Worm (Caenorhabditis elegans) whole organism, L4 larva: ENCODE data around the gene Y67D8C.9.

Experiments
- D1046.2 ChIP-seq: fragments of 200-800 bp; sonication (Bioruptor generic); IDR thresholded peaks from 2 replicates; pipeline ENCODE4 v1.3.6; 2022; ENCODE audit warnings: missing genetic modification characterization, missing compliant biosample characterization
- F10B5.3 ChIP-seq: sonication (generic microtip); optimal IDR thresholded peaks from 2 replicates; lab custom pipeline; 2016; ENCODE audit warnings: mild to moderate bottlenecking, missing genetic modification characterization, missing compliant biosample characterization
- F49E8.2 ChIP-seq: sonication (generic microtip); optimal IDR thresholded peaks from 2 replicates; lab custom pipeline; 2016; ENCODE audit warnings: missing compliant biosample characterization, mild to moderate bottlenecking, missing genetic modification characterization, borderline replicate concordance
- R02D3.7 ChIP-seq: fragments of 150-350 bp; sonication (generic microtip); optimal IDR thresholded peaks from 3 replicates; lab custom pipeline; 2014; ENCODE audit warnings: missing biosample characterization, missing genetic modification characterization
- T20F7.1 ChIP-seq: fragments of 200-800 bp; sonication (Bioruptor generic); optimal IDR thresholded peaks from 2 replicates; lab custom pipeline; 2018; ENCODE audit warnings: mild to moderate bottlenecking, missing genetic modification characterization, missing compliant biosample characterization
- T26A8.4 ChIP-seq: fragments of 200-800 bp; sonication (Bioruptor generic); IDR thresholded peaks from 2 replicates; pipeline ENCODE4 v1.3.6; 2022; ENCODE audit warnings: missing genetic modification characterization, missing compliant biosample characterization
- Y5F2A.4 ChIP-seq: fragments of 200-800 bp; sonication (Bioruptor generic); optimal IDR thresholded peaks from 2 replicates; lab custom pipeline; 2018; ENCODE audit warnings: mild to moderate bottlenecking, missing genetic modification characterization, missing compliant biosample characterization
- ZK546.5 ChIP-seq, 2 experiments: sonication (generic microtip); optimal IDR thresholded peaks; 2 replicates each; lab custom pipeline; 2017; ENCODE audit warnings: missing biosample characterization in 2 of 2, missing genetic modification characterization in 2 of 2
- aha-1 ChIP-seq: fragments of 150-350 bp; peaks from one replicate; lab custom pipeline; 2014; ENCODE audit warnings: missing biosample characterization, missing genetic modification characterization
- aly-2 ChIP-seq: sonication (generic microtip); optimal IDR thresholded peaks from 2 replicates; lab custom pipeline; 2018; ENCODE audit warnings: missing biosample characterization, missing genetic modification characterization
- ama-1 ChIP-seq: fragments of 150-350 bp; optimal IDR thresholded peaks from 2 replicates; lab custom pipeline; 2014; ENCODE audit warnings: inconsistent platforms, mixed read lengths
- arid-1 ChIP-seq: fragments of 200-800 bp; sonication (Bioruptor generic); conservative IDR thresholded peaks from 2 replicates; pipeline ENCODE4 v1.3.6; 2022; ENCODE audit warnings: missing genetic modification reagents, missing genetic modification characterization, missing compliant biosample characterization
- ceh-20 ChIP-seq: fragments of 200-800 bp; sonication (Bioruptor generic); IDR thresholded peaks from 2 replicates; pipeline ENCODE4 v1.3.6; 2022; ENCODE audit warnings: missing genetic modification reagents, missing genetic modification characterization, missing compliant biosample characterization
- ceh-62 ChIP-seq: sonication (generic microtip); optimal IDR thresholded peaks from 2 replicates; lab custom pipeline; 2017; ENCODE audit warnings: missing biosample characterization, missing genetic modification characterization
- cey-2 ChIP-seq: sonication (generic microtip); optimal IDR thresholded peaks from 3 replicates; lab custom pipeline; 2017; ENCODE audit warnings: missing genetic modification characterization, mild to moderate bottlenecking, missing compliant biosample characterization, antibody characterized with exemption, borderline replicate concordance; ENCODE audit not compliant: insufficient read depth
- ctbp-1 ChIP-seq: fragments of 200-800 bp; sonication (Bioruptor generic); IDR thresholded peaks from 2 replicates; pipeline ENCODE4 v1.3.6; 2022; ENCODE audit warnings: missing genetic modification reagents, missing genetic modification characterization, missing compliant biosample characterization
- daf-12 ChIP-seq: fragments of 150-350 bp; optimal IDR thresholded peaks from 2 replicates; lab custom pipeline; 2014; ENCODE audit warnings: missing biosample characterization, missing genetic modification reagents, missing genetic modification characterization
- daf-16 ChIP-seq, 3 experiments: sonication (generic microtip); optimal IDR thresholded peaks; 2 replicates each; lab custom pipeline; 2016 to 2017; ENCODE audit warnings: missing genetic modification characterization in 3 of 3, missing genetic modification reagents in 3 of 3, mild to moderate bottlenecking in 2 of 3, missing compliant biosample characterization in 2 of 3, missing biosample characterization in 1 of 3, moderate library complexity in 1 of 3
- daf-19 ChIP-seq: fragments of 200-800 bp; sonication (Bioruptor generic); conservative IDR thresholded peaks from 2 replicates; pipeline ENCODE4 v1.3.6; 2022; ENCODE audit warnings: missing genetic modification characterization, missing compliant biosample characterization
- daf-8 ChIP-seq: fragments of 200-800 bp; sonication (Bioruptor generic); IDR thresholded peaks from 2 replicates; pipeline ENCODE4 v1.3.6; 2022; ENCODE audit warnings: missing genetic modification characterization, missing compliant biosample characterization
- dmd-8 ChIP-seq: fragments of 200-800 bp; sonication (Bioruptor generic); IDR thresholded peaks from 2 replicates; pipeline ENCODE4 v1.3.6; 2022; ENCODE audit warnings: missing genetic modification characterization, missing compliant biosample characterization
- dmd-9 ChIP-seq: fragments of 200-800 bp; sonication (Bioruptor generic); IDR thresholded peaks from 2 replicates; pipeline ENCODE4 v1.3.6; 2022; ENCODE audit warnings: missing genetic modification reagents, missing genetic modification characterization, missing compliant biosample characterization
- dpl-1 ChIP-seq: fragments of 150-350 bp; optimal IDR thresholded peaks from 2 replicates; lab custom pipeline; 2014; ENCODE audit warnings: missing biosample characterization, missing genetic modification reagents, missing genetic modification characterization
- duxl-1 ChIP-seq: sonication (generic microtip); optimal IDR thresholded peaks from 2 replicates; lab custom pipeline; 2016; ENCODE audit warnings: mild to moderate bottlenecking, missing genetic modification characterization, moderate library complexity, missing compliant biosample characterization; ENCODE audit not compliant: poor library complexity
- dve-1 ChIP-seq: sonication (generic microtip); optimal IDR thresholded peaks from 2 replicates; lab custom pipeline; 2017; ENCODE audit warnings: antibody characterized with exemption, mild to moderate bottlenecking, missing genetic modification characterization, missing compliant biosample characterization; ENCODE audit not compliant: insufficient read depth
- hlh-11 ChIP-seq: fragments of 200-800 bp; sonication (Bioruptor generic); optimal IDR thresholded peaks from 2 replicates; lab custom pipeline; 2018; ENCODE audit warnings: mild to moderate bottlenecking, missing genetic modification characterization, missing compliant biosample characterization
- jun-1 ChIP-seq: fragments of 150-350 bp; optimal IDR thresholded peaks from 2 replicates; lab custom pipeline; 2014; ENCODE audit warnings: missing biosample characterization, missing genetic modification reagents, missing genetic modification characterization
- lim-7 ChIP-seq: fragments of 200-800 bp; sonication (Bioruptor generic); IDR thresholded peaks from 2 replicates; pipeline ENCODE4 v1.3.6; 2022; ENCODE audit warnings: missing genetic modification characterization, missing compliant biosample characterization
- lin-38 ChIP-seq: fragments of 200-800 bp; sonication (Bioruptor generic); IDR thresholded peaks from 2 replicates; pipeline ENCODE4 v1.3.6; 2022; ENCODE audit warnings: missing genetic modification reagents, missing genetic modification characterization, missing compliant biosample characterization
- lsy-2 ChIP-seq, 2 experiments: fragments of 150-350 bp in 1 of 2; sonication (generic microtip) in 1 of 2; optimal IDR thresholded peaks; 2 replicates each; lab custom pipeline; 2014 to 2017; ENCODE audit warnings: missing biosample characterization in 2 of 2, missing genetic modification characterization in 2 of 2
- madf-9 ChIP-seq: fragments of 200-800 bp; sonication (Bioruptor generic); conservative IDR thresholded peaks from 2 replicates; pipeline ENCODE4 v1.3.6; 2022; ENCODE audit warnings: missing genetic modification reagents, missing genetic modification characterization, missing compliant biosample characterization
- mdl-1 ChIP-seq, 2 experiments: fragments of 150-350 bp in 1 of 2; sonication (generic microtip) in 1 of 2; optimal IDR thresholded peaks; 2 replicates each; lab custom pipeline; 2014 to 2017; ENCODE audit warnings: missing biosample characterization in 2 of 2, missing genetic modification characterization in 2 of 2
- mep-1 ChIP-seq: fragments of 150-350 bp; sonication (generic microtip); optimal IDR thresholded peaks from 3 replicates; lab custom pipeline; 2014; ENCODE audit warnings: missing biosample characterization, missing genetic modification characterization
- mes-2 ChIP-seq: sonication (generic microtip); optimal IDR thresholded peaks from 2 replicates; lab custom pipeline; 2016; ENCODE audit warnings: missing genotype, mild to moderate bottlenecking, missing genetic modification characterization, missing compliant biosample characterization; ENCODE audit not compliant: poor library complexity, severe bottlenecking
- nhr-25 ChIP-seq: sonication (generic microtip); optimal IDR thresholded peaks from 2 replicates; lab custom pipeline; 2017; ENCODE audit warnings: missing genetic modification characterization, mild to moderate bottlenecking, missing compliant biosample characterization, antibody characterized with exemption, moderate library complexity, borderline replicate concordance; ENCODE audit not compliant: insufficient read depth
- nhr-41 ChIP-seq: fragments of 200-800 bp; sonication (Bioruptor generic); IDR thresholded peaks from 2 replicates; pipeline ENCODE4 v1.3.6; 2022; ENCODE audit warnings: missing genetic modification reagents, missing genetic modification characterization, missing compliant biosample characterization
- nhr-76 ChIP-seq: fragments of 150-350 bp; optimal IDR thresholded peaks from 2 replicates; lab custom pipeline; 2014; ENCODE audit warnings: missing biosample characterization, missing genetic modification characterization
- php-3 ChIP-seq: fragments of 200-800 bp; sonication (Bioruptor generic); IDR thresholded peaks from 2 replicates; pipeline ENCODE4 v1.3.6; 2022; ENCODE audit warnings: missing genetic modification reagents, missing genetic modification characterization, missing compliant biosample characterization
- rbr-2 ChIP-seq: sonication (generic microtip); optimal IDR thresholded peaks from 2 replicates; lab custom pipeline; 2016; ENCODE audit warnings: missing genotype, missing genetic modification characterization, missing compliant biosample characterization
- saeg-2 ChIP-seq: fragments of 200-800 bp; sonication (Bioruptor generic); IDR thresholded peaks from 2 replicates; pipeline ENCODE4 v1.3.6; 2022; ENCODE audit warnings: missing genetic modification reagents, missing genetic modification characterization, missing compliant biosample characterization
- sdz-12 ChIP-seq: fragments of 200-800 bp; sonication (Bioruptor generic); optimal IDR thresholded peaks from 2 replicates; lab custom pipeline; 2018; ENCODE audit warnings: mild to moderate bottlenecking, missing genetic modification characterization, missing compliant biosample characterization
- set-16 ChIP-seq: fragments of 200-800 bp; sonication (Bioruptor generic); IDR thresholded peaks from 2 replicates; pipeline ENCODE4 v1.3.6; 2022; ENCODE audit warnings: missing genetic modification reagents, missing genetic modification characterization, missing compliant biosample characterization
- spr-1 ChIP-seq: sonication (generic microtip); optimal IDR thresholded peaks from 2 replicates; lab custom pipeline; 2016; ENCODE audit warnings: mild to moderate bottlenecking, missing genetic modification characterization, missing compliant biosample characterization
- unc-39 ChIP-seq: sonication (generic microtip); optimal IDR thresholded peaks from 2 replicates; lab custom pipeline; 2017; ENCODE audit warnings: missing biosample characterization, missing genetic modification characterization
- vab-7 ChIP-seq: fragments of 200-800 bp; sonication (Bioruptor generic); IDR thresholded peaks from 2 replicates; pipeline ENCODE4 v1.3.6; 2022; ENCODE audit warnings: missing genetic modification reagents, missing genetic modification characterization, missing compliant biosample characterization
- zag-1 ChIP-seq: fragments of 150-350 bp; optimal IDR thresholded peaks from 2 replicates; lab custom pipeline; 2014; ENCODE audit warnings: missing biosample characterization, missing genetic modification characterization
- ztf-7 ChIP-seq: fragments of 150-350 bp; optimal IDR thresholded peaks from 2 replicates; lab custom pipeline; 2014; ENCODE audit warnings: missing biosample characterization, missing genetic modification characterization

Gene Y67D8C.9

DNA sequence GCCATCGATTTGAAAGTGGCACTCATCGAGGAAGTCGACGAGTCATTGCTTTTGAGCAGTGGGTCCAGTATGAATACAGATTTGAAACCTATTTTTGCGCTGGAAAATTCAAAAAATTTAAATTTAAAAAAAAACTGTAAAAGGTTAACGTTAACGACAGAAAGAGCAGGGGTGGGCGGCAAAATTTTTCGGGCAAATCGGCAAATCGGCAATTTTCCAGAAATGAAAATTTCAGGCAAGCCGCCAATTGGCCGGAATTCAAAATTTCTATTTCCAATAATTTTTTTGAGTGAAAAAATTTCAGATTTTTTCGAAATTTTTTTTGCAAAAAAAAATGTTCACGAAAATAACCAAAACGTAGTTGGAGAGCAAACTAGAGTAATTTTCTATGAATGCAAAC, at the start of gene Y67D8C.9:
Gene Y67D8C.9, minus strand, starts transcription at position 101 of the 400 bp plus-strand sequence.
- TF ChIP-seq F10B5.3 (tag; lab: Kevin White, UChicago): no peak
- TF ChIP-seq unc-39 (tag; lab: Kevin White, UChicago): no peak
- TF ChIP-seq nhr-25 (tag; lab: Kevin White, UChicago): no peak
- TF ChIP-seq hlh-11 (tag; lab: Kevin White, UChicago): no peak
- no peak for TF ChIP-seq daf-16 (GFP tag; optimal IDR thresholded peaks at IDR 0.05; lab: Kevin White, UChicago)
- no peak for TF ChIP-seq daf-16 (tag; optimal IDR thresholded peaks at IDR 0.05; lab: Kevin White, UChicago)
- TF ChIP-seq Y5F2A.4 (GFP tag; lab: Kevin White, UChicago): no peak
- TF ChIP-seq dpl-1: no peak
- no peak for TF ChIP-seq set-16 (GFP tag; lab: Robert Waterston, UW)
- no peak for TF ChIP-seq mes-2 (tag; lab: Kevin White, UChicago)
- no peak for TF ChIP-seq daf-8 (GFP tag; lab: Robert Waterston, UW)
- no peak for TF ChIP-seq dve-1 (tag; lab: Kevin White, UChicago)
- no peak for TF ChIP-seq T26A8.4 (GFP tag; lab: Robert Waterston, UW)
- no peak for TF ChIP-seq arid-1
- TF ChIP-seq ztf-7 (tag; lab: Kevin White, UChicago): no peak
- TF ChIP-seq mep-1 (tag; lab: Kevin White, UChicago): no peak
- TF ChIP-seq php-3 (GFP tag; lab: Robert Waterston, UW): no peak
- no peak for TF ChIP-seq cey-2 (tag; lab: Kevin White, UChicago)
- TF ChIP-seq daf-12: no peak
- no peak for TF ChIP-seq mdl-1 (tag; optimal IDR thresholded peaks at IDR 0.05; lab: Kevin White, UChicago)

DNA sequence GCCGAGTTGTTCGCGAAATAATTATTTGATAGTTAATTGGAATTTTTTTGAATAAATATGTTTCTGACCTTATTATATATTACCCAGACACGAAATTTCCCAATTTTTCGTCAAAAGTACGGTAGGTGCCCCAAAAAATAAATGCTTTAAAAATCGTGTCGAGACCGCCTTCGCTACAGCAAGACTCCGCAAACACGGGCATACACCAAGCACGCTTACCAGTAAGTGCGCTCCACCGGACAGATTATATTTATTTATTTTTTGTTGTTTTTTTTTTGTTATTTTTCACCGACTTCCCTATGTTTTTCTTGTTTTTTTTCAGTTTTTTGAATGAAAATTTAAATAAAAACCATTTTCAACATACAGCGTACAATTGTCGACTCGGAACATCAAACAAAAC, 49.8 kb upstream of the Y67D8C.9 start:
- TF ChIP-seq nhr-25 (tag; lab: Kevin White, UChicago): no peak
- TF ChIP-seq lsy-2 (tag; optimal IDR thresholded peaks at IDR 0.05; lab: Kevin White, UChicago): peak in 1 of 2 experiments; percentile 56
- TF ChIP-seq arid-1: no peak
- TF ChIP-seq T20F7.1: no peak
- no peak for TF ChIP-seq dmd-9 (GFP tag; lab: Robert Waterston, UW)
- no peak for TF ChIP-seq spr-1 (tag; lab: Kevin White, UChicago)
- no peak for TF ChIP-seq saeg-2 (GFP tag; lab: Robert Waterston, UW)
- no peak for TF ChIP-seq madf-9 (GFP tag; lab: Robert Waterston, UW)
- no peak for TF ChIP-seq ctbp-1
- no peak for TF ChIP-seq zag-1 (tag; lab: Kevin White, UChicago)
- no peak for TF ChIP-seq duxl-1 (tag; lab: Kevin White, UChicago)
- no peak for TF ChIP-seq ZK546.5 (tag; optimal IDR thresholded peaks at IDR 0.05; lab: Kevin White, UChicago)
- no peak for TF ChIP-seq sdz-12 (GFP tag; lab: Kevin White, UChicago)
- TF ChIP-seq mes-2 (tag; lab: Kevin White, UChicago): peak; percentile 58
- TF ChIP-seq F49E8.2: no peak
- no peak for TF ChIP-seq lim-7 (GFP tag; lab: Robert Waterston, UW)
- no peak for TF ChIP-seq dmd-8 (GFP tag; lab: Robert Waterston, UW)
- TF ChIP-seq ama-1 (lab: Kevin White, UChicago): no peak
- TF ChIP-seq D1046.2 (GFP tag; lab: Robert Waterston, UW): no peak
- TF ChIP-seq vab-7 (GFP tag; lab: Robert Waterston, UW): no peak
- no peak for TF ChIP-seq php-3 (GFP tag; lab: Robert Waterston, UW)
- no peak for TF ChIP-seq T26A8.4 (GFP tag; lab: Robert Waterston, UW)
- no peak for TF ChIP-seq Y5F2A.4 (GFP tag; lab: Kevin White, UChicago)
- TF ChIP-seq ceh-20 (GFP tag; lab: Robert Waterston, UW): no peak
- TF ChIP-seq rbr-2 (tag; lab: Kevin White, UChicago): no peak
- no peak for TF ChIP-seq ceh-62 (tag; lab: Kevin White, UChicago)
- no peak for TF ChIP-seq daf-19 (GFP tag; lab: Robert Waterston, UW)
- no peak for TF ChIP-seq R02D3.7 (tag; lab: Kevin White, UChicago)
- peak; percentile 10 for TF ChIP-seq dpl-1
- no peak for TF ChIP-seq cey-2 (tag; lab: Kevin White, UChicago)
- TF ChIP-seq dve-1 (tag; lab: Kevin White, UChicago): no peak
- no peak for TF ChIP-seq nhr-76
- no peak for TF ChIP-seq aly-2 (tag; lab: Kevin White, UChicago)
- peak; percentile 33 for TF ChIP-seq aha-1
- no peak for TF ChIP-seq daf-8 (GFP tag; lab: Robert Waterston, UW)
- TF ChIP-seq nhr-41 (GFP tag; lab: Robert Waterston, UW): no peak
- TF ChIP-seq jun-1 (tag; lab: Kevin White, UChicago): no peak
- peak; percentile 54 for TF ChIP-seq lin-38 (GFP tag; lab: Robert Waterston, UW)
- TF ChIP-seq, all 104 proteins: peak for 5
